Worm (Caenorhabditis elegans): ENCODE measurements around the gene K07C5.3.

K07C5.3 gene

ce11 chrV:10387412-10387811, 44.6 kb downstream of the K07C5.3 start:
- no peak for TF ChIP-seq unc-62 (GFP tag; optimal IDR thresholded peaks at IDR 0.05)

- TF ChIP-seq unc-62 (GFP tag; optimal IDR thresholded peaks at IDR 0.05): no peak
These were observed 45.5 kb downstream of the K07C5.3 start, which contains the start of gene AC3.5 for ce11 chrV:10388318-10388717. Gene AC3.5 (plus strand): TSS chrV:10388527.

- no peak for TF ChIP-seq unc-62 (GFP tag; optimal IDR thresholded peaks at IDR 0.05)
These were observed 50.9 kb downstream of the K07C5.3 start for ce11 chrV:10393708-10394107.
